Fruit fly (Drosophila melanogaster): Measurements from ENCODE around the gene CG6310.

Gene CG6310

DNA sequence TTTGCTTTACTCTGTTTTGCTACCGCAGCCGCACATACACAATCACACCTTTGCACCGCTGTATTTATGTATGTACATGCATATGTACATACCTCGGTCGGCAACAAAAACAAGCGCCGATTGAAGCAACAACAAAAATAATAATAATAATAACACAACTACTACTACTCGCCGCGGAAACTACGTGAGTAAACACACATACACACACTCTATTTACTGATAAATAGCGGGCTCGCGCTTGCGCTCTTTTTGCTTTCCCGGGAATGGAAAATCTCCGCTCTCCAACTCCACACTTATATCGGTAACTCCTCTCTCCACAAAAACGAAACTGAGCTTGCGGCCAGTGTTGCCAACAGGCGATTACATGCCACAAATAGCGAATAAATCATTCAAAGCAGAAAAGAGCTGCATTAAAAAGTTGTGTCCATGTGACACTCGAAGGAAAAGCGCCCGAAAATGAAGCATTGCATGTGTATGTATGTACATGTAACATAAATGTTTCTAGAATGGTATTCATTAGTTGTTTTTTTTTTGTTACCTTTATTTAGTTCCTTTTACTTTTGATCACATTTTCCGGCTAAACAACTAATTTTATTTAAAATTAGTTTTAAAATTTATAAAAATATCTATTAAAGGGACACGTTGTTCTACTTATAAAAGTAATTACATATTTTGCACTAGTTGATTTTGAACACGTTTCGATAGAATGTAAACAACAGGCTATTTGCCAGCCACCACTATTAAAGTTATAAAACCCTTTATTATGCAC, 49.1 kb upstream of the CG6310 start (continued):
- TF ChIP-seq bowl (GFP tag; IDR thresholded peaks at IDR 0.05) = no peak
- TF ChIP-seq inv (GFP tag; IDR thresholded peaks at IDR 0.05; ENCODE audit: partially characterized antibody) = no peak
- TF ChIP-seq CG3847 (GFP tag; IDR thresholded peaks at IDR 0.05) = peak; percentile 54

DNA sequence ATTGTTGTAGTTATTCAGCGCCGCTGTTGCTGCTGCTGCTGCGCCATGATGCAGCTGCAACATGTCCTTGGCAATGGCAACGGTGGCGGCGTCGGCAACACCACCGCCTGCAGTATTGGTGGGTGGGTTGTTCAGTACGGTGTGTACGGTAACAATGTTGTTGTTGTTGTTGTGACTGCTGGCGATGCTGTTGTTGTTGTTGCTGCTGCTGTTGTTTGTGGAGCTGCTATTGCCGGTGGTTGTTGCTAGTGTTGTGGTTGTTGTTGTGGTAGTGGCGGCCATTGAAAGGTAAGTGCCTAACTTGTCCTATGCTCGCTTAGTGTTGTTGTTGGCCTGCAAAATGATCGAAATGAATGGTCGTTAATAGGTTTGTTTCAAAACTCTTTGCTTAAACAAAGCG, 48.1 kb upstream of the CG6310 start:
- TF ChIP-seq chinmo (GFP tag; IDR thresholded peaks at IDR 0.05; ENCODE audit: partially characterized antibody) = 0 out of 4 replicates have a peak, but pooled peaks have one; percentile 14
- TF ChIP-seq Dfd (GFP tag; optimal IDR thresholded peaks at IDR 0.05) = peak in 1 of 2 experiments; percentile 14
- peak; percentile 39; the same call in 1 of the 3 replicates for TF ChIP-seq ci (GFP tag; IDR thresholded peaks at IDR 0.05)
- no peak for TF ChIP-seq CG31365 (tag; optimal IDR thresholded peaks at IDR 0.05)
- no peak for TF ChIP-seq CG30431 (GFP tag; optimal IDR thresholded peaks at IDR 0.05)
- 0 out of 2 replicates have a peak, but pooled peaks have one; percentile 12 for TF ChIP-seq sna (GFP tag; IDR thresholded peaks at IDR 0.05; ENCODE audit: partially characterized antibody)
- no peak for TF ChIP-seq pnt (GFP tag; optimal IDR thresholded peaks at IDR 0.05)
- TF ChIP-seq Awh (GFP tag; IDR thresholded peaks at IDR 0.05) = 0 out of 2 replicates have a peak, but pooled peaks have one; percentile 21
- no peak for TF ChIP-seq eyg (GFP tag; optimal IDR thresholded peaks at IDR 0.05)
- TF ChIP-seq CG7556 (GFP tag; optimal IDR thresholded peaks at IDR 0.05) = no peak
- peak; percentile 27 for TF ChIP-seq Ets65A (GFP tag)
- peak; percentile 98 for TF ChIP-seq CG4360 (GFP tag; IDR thresholded peaks at IDR 0.05)
- no peak for TF ChIP-seq Dip2 (GFP tag; IDR thresholded peaks at IDR 0.05)

dm6 chr3L:11113198-11114197, 43.8 kb upstream of the CG6310 start, which contains the start of gene Sod1:
Sod1 (minus strand) TSS chr3L:11113740.
- TF ChIP-seq CTCF (GFP tag; optimal IDR thresholded peaks at IDR 0.05) (peak; percentile 10), CG3995 (GFP tag; optimal IDR thresholded peaks at IDR 0.05) (peak; percentile 89), CG12236 (GFP tag; optimal IDR thresholded peaks at IDR 0.05) (no peak), fru (optimal IDR thresholded peaks at IDR 0.05) (no peak), ssp (GFP tag; IDR thresholded peaks at IDR 0.05) (peak; percentile 76), CG34422 (GFP tag; IDR thresholded peaks at IDR 0.05) (peak; percentile 83; the same call in 1 of the 3 replicates), HmgD (GFP tag; optimal IDR thresholded peaks at IDR 0.05) (peak; percentile 39), CG30431 (GFP tag; optimal IDR thresholded peaks at IDR 0.05) (no peak), nmo (GFP tag; optimal IDR thresholded peaks at IDR 0.05) (peak; percentile 31), CG4820 (GFP tag; optimal IDR thresholded peaks at IDR 0.05) (no peak), pzg (GFP tag; optimal IDR thresholded peaks at IDR 0.05) (peak; percentile 76), Stat92E (GFP tag; optimal IDR thresholded peaks at IDR 0.05) (no peak), CG2120 (GFP tag; optimal IDR thresholded peaks at IDR 0.05) (peak; percentile 6), CG9797 (GFP tag; optimal IDR thresholded peaks at IDR 0.05) (peak; percentile 61), usp (GFP tag; optimal IDR thresholded peaks at IDR 0.05) (no peak), Sox100B (GFP tag; optimal IDR thresholded peaks at IDR 0.05) (no peak), CG14710 (tag; optimal IDR thresholded peaks at IDR 0.05) (peak; percentile 28), CG7357 (GFP tag; IDR thresholded peaks at IDR 0.05) (peak; percentile 71), CoRest (tag; optimal IDR thresholded peaks at IDR 0.05) (peak; percentile 26), CG34224 (GFP tag; IDR thresholded peaks at IDR 0.05; ENCODE audit: partially characterized antibody) (peak; percentile 53; the same call in 1 of the 3 replicates), CG15514 (GFP tag; optimal IDR thresholded peaks at IDR 0.05) (peak; percentile 98), vnd (GFP tag; IDR thresholded peaks at IDR 0.05; ENCODE audit: partially characterized antibody) (0 out of 3 replicates have a peak, but pooled peaks have one; percentile 12), NC2α (GFP tag; optimal IDR thresholded peaks at IDR 0.05) (no peak), hkb (optimal IDR thresholded peaks at IDR 0.05) (no peak), hkb (GFP tag; IDR thresholded peaks at IDR 0.05) (0 out of 2 replicates have a peak, but pooled peaks have one; percentile 7), so (GFP tag; IDR thresholded peaks at IDR 0.05) (no peak), CG13287 (GFP tag; IDR thresholded peaks at IDR 0.05; ENCODE audit: partially characterized antibody) (peak; percentile 38; the same call in 1 of the 2 replicates), Pdp1 (GFP tag; optimal IDR thresholded peaks at IDR 0.05) (peak in 1 of 2 experiments; percentile 77), Sin3A (optimal IDR thresholded peaks at IDR 0.05) (peak; percentile 27)
